Fruit fly (Drosophila melanogaster) S2 (cell line): Measurements from ENCODE around the gene Nek2.

Source experiments
- CG8478 ChIP-seq: fragments of >200 bp; optimal IDR thresholded peaks from 2 replicates; lab custom pipeline; 2018
- CTCF ChIP-seq, 2 experiments: fragments of >200 bp; optimal IDR thresholded peaks; 2 replicates each; lab custom pipeline; 2018

- TF ChIP-seq CTCF (optimal IDR thresholded peaks at IDR 0.05; lab: Kevin White, UChicago) (no peak), CG8478 (no peak)
Measured at dm6 chrX:7878736-7879135, 12.7 kb downstream of the Nek2 start, which contains the start of gene Ir7d.
